Fruit fly (Drosophila melanogaster) whole organism, embryonic: Measurements from ENCODE around the gene 14-3-3epsilon.
A peak's percentile ranks its signal among the peaks of the same experiment; 100 is the strongest.

ENCODE experiments used
- Adf1 ChIP-seq: fragments of 200-800 bp; sonication (Bioruptor generic); IDR thresholded peaks from 2 replicates; pipeline ENCODE4 v1.3.6; 2022; ENCODE audit warnings: missing biosample characterization, missing genetic modification characterization
- Atf-2 ChIP-seq: fragments of 200-800 bp; sonication (Bioruptor generic); optimal IDR thresholded peaks from 2 replicates; lab custom pipeline; 2016; ENCODE audit warnings: missing biosample characterization, missing genetic modification characterization
- CG10321 ChIP-seq: fragments of 200-800 bp; sonication (Bioruptor generic); IDR thresholded peaks from 2 replicates; pipeline ENCODE4 v1.3.6; 2022; ENCODE audit warnings: missing biosample characterization, missing genetic modification characterization
- CG14014 ChIP-seq: fragments of 200-800 bp; sonication (Bioruptor generic); IDR thresholded peaks from 2 replicates; pipeline ENCODE4 v1.3.6; 2022; ENCODE audit warnings: missing biosample characterization, missing genetic modification characterization
- CG1529 ChIP-seq: fragments of 200-800 bp; sonication (Bioruptor generic); optimal IDR thresholded peaks from 3 replicates; lab custom pipeline; 2018; ENCODE audit warnings: missing biosample characterization, missing genetic modification characterization
- CG15696 ChIP-seq: fragments of 200-800 bp; sonication (Bioruptor generic); optimal IDR thresholded peaks from 2 replicates; lab custom pipeline; 2019; ENCODE audit warnings: missing biosample characterization, mild to moderate bottlenecking, missing genetic modification characterization, moderate library complexity
- CG17385 ChIP-seq: fragments of 200-800 bp; sonication (Bioruptor generic); optimal IDR thresholded peaks from 3 replicates; lab custom pipeline; 2018; ENCODE audit warnings: missing biosample characterization, mild to moderate bottlenecking, missing genetic modification characterization
- CG1832 ChIP-seq: fragments of 200-800 bp; sonication (Bioruptor generic); optimal IDR thresholded peaks from 2 replicates; lab custom pipeline; 2017; ENCODE audit warnings: missing biosample characterization, mild to moderate bottlenecking, missing genetic modification characterization, inconsistent platforms
- CG32772 ChIP-seq: fragments of 200-800 bp; sonication (Bioruptor generic); IDR thresholded peaks from 2 replicates; pipeline ENCODE4 v1.3.6; 2022; ENCODE audit warnings: missing biosample characterization, missing genetic modification characterization
- CG33213 ChIP-seq: fragments of 200-800 bp; sonication (Bioruptor generic); optimal IDR thresholded peaks from 3 replicates; lab custom pipeline; 2016; ENCODE audit warnings: missing biosample characterization, missing genetic modification characterization
- CG6254 ChIP-seq: fragments of 200-800 bp; sonication (Bioruptor generic); optimal IDR thresholded peaks from 3 replicates; lab custom pipeline; 2017; ENCODE audit warnings: mild to moderate bottlenecking, missing biosample characterization, missing genetic modification reagents, missing genetic modification characterization
- CG6689 ChIP-seq: fragments of 200-800 bp; sonication (Bioruptor generic); IDR thresholded peaks from 2 replicates; pipeline ENCODE4 v1.3.6; 2022; ENCODE audit warnings: missing biosample characterization, missing genetic modification characterization
- CG6791 ChIP-seq: fragments of 200-800 bp; sonication (Bioruptor generic); IDR thresholded peaks from 3 replicates; pipeline ENCODE4 v1.3.6; 2022; ENCODE audit warnings: missing biosample characterization, missing genetic modification characterization; ENCODE audit not compliant: partially characterized antibody
- CG7963 ChIP-seq: fragments of 200-800 bp; sonication (Bioruptor generic); IDR thresholded peaks from 3 replicates; pipeline ENCODE4 v1.3.6; 2022; ENCODE audit warnings: missing biosample characterization, missing genetic modification characterization; ENCODE audit not compliant: partially characterized antibody
- CG9932 ChIP-seq: fragments of 200-800 bp; sonication (Bioruptor generic); IDR thresholded peaks from 2 replicates; pipeline ENCODE4 v1.3.6; 2022; ENCODE audit warnings: missing biosample characterization, missing genetic modification characterization
- Dbx ChIP-seq: fragments of 200-800 bp; sonication (Bioruptor generic); IDR thresholded peaks from 3 replicates; pipeline ENCODE4 v1.3.6; 2022; ENCODE audit warnings: missing biosample characterization, missing genetic modification characterization
- Deaf1 ChIP-seq: fragments of 200-800 bp; optimal IDR thresholded peaks from 3 replicates; lab custom pipeline; 2019; ENCODE audit warnings: missing biosample characterization, mild to moderate bottlenecking, missing genetic modification characterization, moderate library complexity
- Dref ChIP-seq: fragments of 200-800 bp; sonication (Bioruptor generic); IDR thresholded peaks from 2 replicates; pipeline ENCODE4 v1.3.6; 2022; ENCODE audit warnings: missing biosample characterization, missing genetic modification characterization
- Drgx ChIP-seq: fragments of 200-800 bp; sonication (Bioruptor generic); IDR thresholded peaks from 2 replicates; pipeline ENCODE4 v1.3.6; 2022; ENCODE audit warnings: missing biosample characterization, missing genetic modification characterization
- HLH4C ChIP-seq: fragments of 200-800 bp; sonication (Bioruptor generic); IDR thresholded peaks from 3 replicates; pipeline ENCODE4 v1.3.6; 2022; ENCODE audit warnings: missing biosample characterization, missing genetic modification characterization; ENCODE audit not compliant: partially characterized antibody
- Hr51 ChIP-seq, 2 experiments: fragments of 200-800 bp; sonication (Bioruptor generic); optimal IDR thresholded peaks; 2 replicates in 1 of 2; 3 replicates in 1 of 2; lab custom pipeline; 2016 to 2018; ENCODE audit warnings: missing biosample characterization in 2 of 2, missing genetic modification characterization in 2 of 2, mild to moderate bottlenecking in 1 of 2, moderate library complexity in 1 of 2
- MBD-R2 ChIP-seq: fragments of 200-800 bp; sonication (Bioruptor generic); IDR thresholded peaks from 2 replicates; pipeline ENCODE4 v1.3.6; 2022; ENCODE audit warnings: missing biosample characterization, missing genetic modification characterization
- Nf-YA ChIP-seq: fragments of 200-800 bp; sonication (Bioruptor generic); IDR thresholded peaks from 2 replicates; pipeline ENCODE4 v1.3.6; 2022; ENCODE audit warnings: missing biosample characterization, missing genetic modification characterization
- Nf-YC ChIP-seq: fragments of 200-800 bp; optimal IDR thresholded peaks from 3 replicates; lab custom pipeline; 2019; ENCODE audit warnings: missing biosample characterization, mild to moderate bottlenecking, missing genetic modification characterization, moderate library complexity
- Opbp ChIP-seq: fragments of 200-800 bp; sonication (Bioruptor generic); IDR thresholded peaks from 3 replicates; pipeline ENCODE4 v1.3.6; 2022; ENCODE audit warnings: missing biosample characterization, missing genetic modification characterization; ENCODE audit not compliant: partially characterized antibody
- Trl ChIP-seq, 3 experiments: fragments of >200 bp in 2 of 3; fragments of 200-800 bp in 1 of 3; sonication (Bioruptor generic) in 1 of 3; optimal IDR thresholded peaks; 2 replicates in 1 of 3; 3 replicates in 2 of 3; lab custom pipeline; 2016 to 2017; ENCODE audit warnings: missing biosample characterization in 1 of 3, missing genetic modification characterization in 1 of 3
- bcd ChIP-seq: fragments of 200-800 bp; sonication (Bioruptor generic); optimal IDR thresholded peaks from 2 replicates; lab custom pipeline; 2017; ENCODE audit warnings: missing biosample characterization, mild to moderate bottlenecking, missing genetic modification characterization
- chm ChIP-seq: fragments of 200-800 bp; sonication (Bioruptor generic); IDR thresholded peaks from 2 replicates; pipeline ENCODE4 v1.3.6; 2022; ENCODE audit warnings: missing biosample characterization, missing genetic modification characterization
- ci ChIP-seq: fragments of 200-800 bp; sonication (Bioruptor generic); IDR thresholded peaks from 3 replicates; pipeline ENCODE4 v1.3.6; 2022; ENCODE audit warnings: missing biosample characterization, missing genetic modification characterization
- da ChIP-seq: fragments of 200-800 bp; sonication (Bioruptor generic); optimal IDR thresholded peaks from 2 replicates; lab custom pipeline; 2016; ENCODE audit warnings: missing biosample characterization, missing genetic modification characterization
- dan ChIP-seq: fragments of 200-800 bp; sonication (Bioruptor generic); IDR thresholded peaks from 2 replicates; pipeline ENCODE4 v1.3.6; 2022; ENCODE audit warnings: missing biosample characterization, missing genetic modification characterization
- jumu ChIP-seq: fragments of 200-800 bp; sonication (Bioruptor generic); optimal IDR thresholded peaks from 3 replicates; lab custom pipeline; 2016; ENCODE audit warnings: missing biosample characterization, missing genetic modification characterization
- kni ChIP-seq: fragments of 200-800 bp; sonication (Bioruptor generic); optimal IDR thresholded peaks from 3 replicates; lab custom pipeline; 2017; ENCODE audit warnings: mild to moderate bottlenecking, missing biosample characterization, missing genetic modification reagents, missing genetic modification characterization
- knrl ChIP-seq: fragments of 200-800 bp; sonication (Bioruptor generic); IDR thresholded peaks from 3 replicates; pipeline ENCODE4 v1.3.6; 2022; ENCODE audit warnings: missing biosample characterization, missing genetic modification characterization; ENCODE audit not compliant: partially characterized antibody
- lilli ChIP-seq: fragments of 200-800 bp; sonication (Bioruptor generic); optimal IDR thresholded peaks from 3 replicates; lab custom pipeline; 2016; ENCODE audit warnings: missing biosample characterization, missing genetic modification characterization
- lmd ChIP-seq: fragments of 200-800 bp; sonication (Bioruptor generic); IDR thresholded peaks from 2 replicates; pipeline ENCODE4 v1.3.6; 2022; ENCODE audit warnings: missing biosample characterization, missing genetic modification characterization
- nom ChIP-seq: fragments of 200-800 bp; sonication (Bioruptor generic); optimal IDR thresholded peaks from 2 replicates; lab custom pipeline; 2017; ENCODE audit warnings: missing biosample characterization, missing genetic modification characterization, mild to moderate bottlenecking, moderate library complexity, missing genetic modification reagents
- otp ChIP-seq: fragments of 200-800 bp; sonication (Bioruptor generic); IDR thresholded peaks from 3 replicates; pipeline ENCODE4, ENCODE4 v1.3.6; 2022; ENCODE audit warnings: missing biosample characterization, missing genetic modification characterization
- pho ChIP-seq: fragments of 200-800 bp; sonication (Bioruptor generic); optimal IDR thresholded peaks from 2 replicates; lab custom pipeline; 2016; ENCODE audit warnings: missing biosample characterization, missing genetic modification characterization
- pros ChIP-seq: fragments of 200-800 bp; sonication (Bioruptor generic); optimal IDR thresholded peaks from 3 replicates; lab custom pipeline; 2019; ENCODE audit warnings: missing biosample characterization, mild to moderate bottlenecking, missing genetic modification characterization, moderate library complexity
- psq ChIP-seq: fragments of 200-800 bp; sonication (Bioruptor generic); optimal IDR thresholded peaks from 2 replicates; lab custom pipeline; 2017; ENCODE audit warnings: missing biosample characterization, missing genetic modification characterization
- rib ChIP-seq: fragments of 200-800 bp; sonication (Bioruptor generic); IDR thresholded peaks from 2 replicates; pipeline ENCODE4 v1.3.6; 2022; ENCODE audit warnings: missing biosample characterization, missing genetic modification characterization
- sens ChIP-seq: fragments of 200-800 bp; sonication (Bioruptor generic); peaks from one replicate; lab custom pipeline; 2016; ENCODE audit warnings: missing biosample characterization, missing genetic modification characterization
- sob ChIP-seq: fragments of 200-800 bp; sonication (Bioruptor generic); IDR thresholded peaks from 2 replicates; pipeline ENCODE4 v1.3.6; 2022; ENCODE audit warnings: missing biosample characterization, missing genetic modification characterization
- sqz ChIP-seq: fragments of 200-800 bp; sonication (Bioruptor generic); optimal IDR thresholded peaks from 3 replicates; lab custom pipeline; 2018; ENCODE audit warnings: missing biosample characterization, mild to moderate bottlenecking, missing genetic modification characterization
- tll ChIP-seq, 2 experiments: fragments of 200-800 bp in 1 of 2; fragments of >200 bp in 1 of 2; sonication (Bioruptor generic) in 1 of 2; optimal IDR thresholded peaks; 2 replicates each; lab custom pipeline; 2017 to 2019; ENCODE audit warnings: missing biosample characterization in 2 of 2, missing genetic modification characterization in 2 of 2, mild to moderate bottlenecking in 1 of 2, moderate library complexity in 1 of 2
- vvl ChIP-seq: fragments of 200-800 bp; sonication (Bioruptor generic); IDR thresholded peaks from 2 replicates; pipeline ENCODE4 v1.3.6; 2022; ENCODE audit warnings: missing biosample characterization, missing genetic modification characterization

14-3-3epsilon gene

DNA sequence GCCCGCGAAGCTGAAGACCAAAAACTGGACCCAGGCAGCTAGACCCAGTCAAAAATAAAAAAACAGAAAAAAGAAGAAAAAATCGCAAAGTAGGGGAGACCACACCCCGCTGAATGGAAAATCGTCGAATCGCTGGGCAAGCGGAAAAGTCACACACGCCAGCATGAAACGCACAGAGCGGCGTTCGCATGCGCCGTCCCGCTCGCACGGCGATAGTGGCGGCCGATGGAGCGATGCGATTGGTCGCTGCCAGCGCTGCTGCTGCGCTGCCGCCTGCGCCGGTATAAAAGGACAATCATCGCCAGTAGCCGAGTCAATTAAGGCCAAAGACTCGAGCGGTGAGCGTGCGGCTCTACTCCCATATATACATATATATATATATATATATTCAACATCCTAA is 6.5 kb upstream of the 14-3-3epsilon start, which contains the start of gene repo (continued):
- TF ChIP-seq Dref (GFP tag; lab: Robert Waterston, UW): peak; percentile 23; the same call in 1 of the 2 replicates
- peak; percentile 98 for TF ChIP-seq Nf-YC
- no peak for TF ChIP-seq kni (GFP tag; lab: Kevin White, UChicago)
- peak; percentile 25; the same call in 1 of the 2 replicates for TF ChIP-seq chm (GFP tag; lab: Robert Waterston, UW)
- no peak for TF ChIP-seq pho (GFP tag; lab: Kevin White, UChicago)
- 0 out of 3 replicates have a peak, but pooled peaks have one; percentile 30 for TF ChIP-seq Opbp
- TF ChIP-seq CG6791 (GFP tag; lab: Robert Waterston, UW): peak; percentile 56; the same call in 2 of the 3 replicates
- peak; percentile 6 for TF ChIP-seq Deaf1
- no peak for TF ChIP-seq bcd (GFP tag; lab: Kevin White, UChicago)
- TF ChIP-seq otp (GFP tag; lab: Robert Waterston, UW): 0 out of 3 replicates have a peak, but pooled peaks have one; percentile 25
- TF ChIP-seq tll (GFP tag; optimal IDR thresholded peaks at IDR 0.05; lab: Kevin White, UChicago): peak in 1 of 2 experiments; percentile 51
- no peak for TF ChIP-seq vvl (GFP tag; lab: Robert Waterston, UW)
- peak; percentile 89 for TF ChIP-seq Nf-YA (GFP tag; lab: Robert Waterston, UW)
- peak; percentile 89 for TF ChIP-seq Adf1 (GFP tag; lab: Robert Waterston, UW)
- 0 out of 3 replicates have a peak, but pooled peaks have one; percentile 22 for TF ChIP-seq ci (GFP tag; lab: Robert Waterston, UW)
- peak; percentile 90 for TF ChIP-seq CG1832 (GFP tag; lab: Kevin White, UChicago)
- TF ChIP-seq CG32772 (GFP tag; lab: Robert Waterston, UW): peak; percentile 36; the same call in 1 of the 2 replicates
- TF ChIP-seq, all 482 proteins: peak for 28

DNA sequence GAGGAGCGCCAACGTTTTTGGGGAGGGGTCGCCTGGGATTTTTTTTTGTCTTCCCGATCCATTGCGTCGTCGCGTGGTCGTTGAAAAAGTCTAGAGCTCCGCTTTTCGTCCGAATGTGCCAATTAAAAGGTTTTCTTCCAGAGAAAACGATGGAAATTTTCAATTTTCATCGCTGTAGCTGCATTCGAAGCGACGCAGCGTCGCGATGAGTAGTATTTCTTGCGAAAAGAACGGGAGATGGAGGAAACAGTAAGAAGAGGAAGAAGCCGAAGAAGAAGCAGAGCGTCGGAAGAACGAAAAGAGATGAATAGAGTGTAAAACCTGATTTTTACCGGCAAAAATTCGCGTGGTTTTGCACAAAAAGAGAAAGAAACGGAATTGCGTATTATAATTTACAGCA is 669 bp downstream of the 14-3-3epsilon start:
- TF ChIP-seq CG15696 (tag; lab: Kevin White, UChicago) (no peak), Atf-2 (GFP tag; lab: Kevin White, UChicago) (no peak), nom (GFP tag; lab: Kevin White, UChicago) (peak; percentile 27), sqz (GFP tag; lab: Kevin White, UChicago) (peak; percentile 48), Nf-YA (GFP tag; lab: Robert Waterston, UW) (0 out of 2 replicates have a peak, but pooled peaks have one; percentile 4), lmd (GFP tag; lab: Robert Waterston, UW) (no peak), CG7963 (GFP tag; lab: Robert Waterston, UW) (no peak), CG9932 (GFP tag; lab: Robert Waterston, UW) (no peak), sob (peak; percentile 2; the same call in 1 of the 2 replicates), psq (GFP tag; lab: Kevin White, UChicago) (peak; percentile 35), CG1529 (GFP tag; lab: Kevin White, UChicago) (peak; percentile 55), HLH4C (0 out of 3 replicates have a peak, but pooled peaks have one; percentile 11), sens (peak; percentile 37), Trl (optimal IDR thresholded peaks at IDR 0.05; lab: Kevin White, UChicago) (peak in 1 of 2 experiments; percentile 27), Trl (GFP tag; optimal IDR thresholded peaks at IDR 0.05; lab: Kevin White, UChicago) (no peak), CG17385 (peak; percentile 97), da (no peak), CG10321 (GFP tag; lab: Robert Waterston, UW) (peak; percentile 22; the same call in 1 of the 2 replicates)

DNA sequence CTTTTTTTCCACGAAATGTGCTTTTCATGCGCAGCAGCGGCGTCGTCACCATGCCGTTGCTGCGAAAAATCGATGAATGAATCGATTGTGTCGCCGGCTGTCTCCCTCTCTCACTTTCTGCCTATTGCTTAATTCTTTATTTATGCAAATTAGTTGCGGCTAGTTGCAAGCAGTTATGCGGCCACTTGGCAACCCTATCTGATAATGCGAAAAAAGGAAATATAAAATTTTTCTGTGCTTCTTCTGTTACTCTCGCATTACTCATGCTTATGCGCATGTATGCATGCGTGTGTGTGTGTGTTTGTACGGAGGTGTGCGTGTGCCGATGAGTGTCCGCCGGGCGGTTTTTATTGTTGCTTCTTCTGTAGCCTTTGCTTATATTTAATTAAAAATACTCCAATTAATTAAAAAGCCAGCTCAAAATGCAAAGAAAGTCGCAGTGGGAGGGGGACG is 1.4 kb downstream of the 14-3-3epsilon start:
- TF ChIP-seq MBD-R2 (GFP tag; lab: Robert Waterston, UW): peak; percentile 37; the same call in 1 of the 2 replicates
- TF ChIP-seq CG33213 (GFP tag; lab: Kevin White, UChicago): peak; percentile 10
- peak; percentile 30; the same call in 1 of the 3 replicates for TF ChIP-seq knrl (GFP tag; lab: Robert Waterston, UW)
- peak in 1 of 2 experiments; percentile 12 for TF ChIP-seq Hr51 (GFP tag; optimal IDR thresholded peaks at IDR 0.05; lab: Kevin White, UChicago)
- no peak for TF ChIP-seq dan
- peak; percentile 35 for TF ChIP-seq lilli
- TF ChIP-seq pros (GFP tag; lab: Kevin White, UChicago): no peak
- TF ChIP-seq CG6689 (GFP tag; lab: Robert Waterston, UW): no peak
- 0 out of 2 replicates have a peak, but pooled peaks have one; percentile 25 for TF ChIP-seq CG14014 (GFP tag; lab: Robert Waterston, UW)
- TF ChIP-seq Dbx: peak; percentile 49; the same call in 1 of the 3 replicates
- TF ChIP-seq jumu (GFP tag; lab: Kevin White, UChicago): peak; percentile 1
- TF ChIP-seq CG6254 (GFP tag; lab: Kevin White, UChicago): peak; percentile 30
- TF ChIP-seq Deaf1: no peak
- TF ChIP-seq Drgx (GFP tag; lab: Robert Waterston, UW): peak; percentile 46
- peak; percentile 10; the same call in 1 of the 2 replicates for TF ChIP-seq rib (GFP tag; lab: Robert Waterston, UW)
